Fruit fly (Drosophila melanogaster): Measurements from ENCODE around the gene Shawl.

Gene Shawl

dm6 chr2L:9464455-9465063 is 49.6 kb upstream of the Shawl start (continued):
- TF ChIP-seq pan (optimal IDR thresholded peaks at IDR 0.05) (no peak), pan (GFP tag; optimal IDR thresholded peaks at IDR 0.05 in 1 of 2, IDR thresholded peaks at IDR 0.05 in 1 of 2) (peak in 1 of 2 experiments; percentile 51), CG8281 (tag; optimal IDR thresholded peaks at IDR 0.05) (no peak), Rfx (GFP tag; IDR thresholded peaks at IDR 0.05) (no peak), CG16813 (GFP tag; IDR thresholded peaks at IDR 0.05; ENCODE audit: partially characterized antibody) (peak; percentile 65), CG6791 (GFP tag; IDR thresholded peaks at IDR 0.05; ENCODE audit: partially characterized antibody) (peak; percentile 39; the same call in 1 of the 3 replicates), HLH3B (GFP tag; IDR thresholded peaks at IDR 0.05) (peak; percentile 9; the same call in 1 of the 2 replicates), CG14667 (GFP tag; IDR thresholded peaks at IDR 0.05) (no peak), trem (tag; optimal IDR thresholded peaks at IDR 0.05) (peak; percentile 6), CG8359 (GFP tag; optimal IDR thresholded peaks at IDR 0.05; ENCODE audit: borderline replicate concordance) (no peak), CG11560 (tag; IDR thresholded peaks at IDR 0.05) (no peak), CG7271 (tag; optimal IDR thresholded peaks at IDR 0.05) (peak; percentile 10), CG5245 (GFP tag; optimal IDR thresholded peaks at IDR 0.05) (no peak), Drgx (GFP tag; IDR thresholded peaks at IDR 0.05) (no peak), CG6854 (GFP tag; optimal IDR thresholded peaks at IDR 0.05) (no peak), Hr78 (GFP tag; optimal IDR thresholded peaks at IDR 0.05) (no peak), CG14710 (tag; optimal IDR thresholded peaks at IDR 0.05) (peak; percentile 3), vnd (GFP tag; IDR thresholded peaks at IDR 0.05; ENCODE audit: partially characterized antibody) (no peak), Aef1 (GFP tag; IDR thresholded peaks at IDR 0.05) (no peak), CG7556 (GFP tag; optimal IDR thresholded peaks at IDR 0.05) (no peak), CG15601 (tag; optimal IDR thresholded peaks at IDR 0.05) (no peak), pum (GFP tag; optimal IDR thresholded peaks at IDR 0.05) (no peak), CG10462 (GFP tag; optimal IDR thresholded peaks at IDR 0.05) (no peak), CG10979 (tag; optimal IDR thresholded peaks at IDR 0.05) (no peak), CG10431 (GFP tag; optimal IDR thresholded peaks at IDR 0.05) (no peak), ranshi (GFP tag; IDR thresholded peaks at IDR 0.05) (no peak), Rx (GFP tag; IDR thresholded peaks at IDR 0.05) (no peak), CG6683 (GFP tag; optimal IDR thresholded peaks at IDR 0.05) (no peak), CG2199 (GFP tag; IDR thresholded peaks at IDR 0.05) (peak; percentile 82; the same call in 2 of the 3 replicates), Scr (GFP tag; IDR thresholded peaks at IDR 0.05; ENCODE audit: partially characterized antibody) (0 out of 2 replicates have a peak, but pooled peaks have one; percentile 36), Poxn (GFP tag; IDR thresholded peaks at IDR 0.05) (no peak), CG1602 (GFP tag; optimal IDR thresholded peaks at IDR 0.05) (no peak), repo (GFP tag; optimal IDR thresholded peaks at IDR 0.05) (no peak), CG34376 (GFP tag; optimal IDR thresholded peaks at IDR 0.05) (no peak), CG4404 (GFP tag; IDR thresholded peaks at IDR 0.05) (no peak), mld (GFP tag; IDR thresholded peaks at IDR 0.05; ENCODE audit: partially characterized antibody) (no peak), CG4328 (GFP tag; optimal IDR thresholded peaks at IDR 0.05) (no peak), Sox102F (GFP tag; optimal IDR thresholded peaks at IDR 0.05) (no peak), D19B (GFP tag; optimal IDR thresholded peaks at IDR 0.05) (no peak), Pdp1 (GFP tag; optimal IDR thresholded peaks at IDR 0.05) (no peak), eve (GFP tag; optimal IDR thresholded peaks at IDR 0.05) (no peak), CG13296 (GFP tag; optimal IDR thresholded peaks at IDR 0.05) (no peak), Neu2 (GFP tag; optimal IDR thresholded peaks at IDR 0.05; ENCODE audit: borderline replicate concordance) (no peak), Hr51 (GFP tag; optimal IDR thresholded peaks at IDR 0.05) (peak in 1 of 2 experiments; percentile 1), CG9932 (GFP tag; IDR thresholded peaks at IDR 0.05) (no peak), stwl (tag; optimal IDR thresholded peaks at IDR 0.05) (peak; percentile 16), HmgZ (tag; optimal IDR thresholded peaks at IDR 0.05) (no peak), lov (optimal IDR thresholded peaks at IDR 0.05) (no peak), lov (GFP tag; IDR thresholded peaks at IDR 0.05) (peak; percentile 12; the same call in 1 of the 3 replicates), Sin3A (optimal IDR thresholded peaks at IDR 0.05) (no peak)
